Fruit fly (Drosophila melanogaster) whole organism, embryonic: ENCODE results near the gene mask.

Source experiments
- Abd-B ChIP-seq: fragments of 200-800 bp; sonication (Bioruptor generic); optimal IDR thresholded peaks from 2 replicates; lab custom pipeline; 2018; ENCODE audit warnings: missing biosample characterization, mild to moderate bottlenecking, missing genetic modification characterization, moderate library complexity
- Antp ChIP-seq: fragments of 200-800 bp; sonication (Bioruptor generic); optimal IDR thresholded peaks from 3 replicates; lab custom pipeline; 2016; ENCODE audit warnings: missing biosample characterization, missing genetic modification characterization
- Atf6 ChIP-seq: fragments of 200-800 bp; sonication (Bioruptor generic); IDR thresholded peaks from 2 replicates; pipeline ENCODE4 v1.3.6; 2022; ENCODE audit warnings: missing biosample characterization, missing genetic modification characterization
- CG10321 ChIP-seq: fragments of 200-800 bp; sonication (Bioruptor generic); IDR thresholded peaks from 2 replicates; pipeline ENCODE4 v1.3.6; 2022; ENCODE audit warnings: missing biosample characterization, missing genetic modification characterization
- CG11398 ChIP-seq: fragments of 200-800 bp; sonication (Bioruptor generic); optimal IDR thresholded peaks from 2 replicates; lab custom pipeline; 2016; ENCODE audit warnings: missing biosample characterization, missing genetic modification characterization
- CG13894 ChIP-seq: fragments of 200-800 bp; sonication (Bioruptor generic); optimal IDR thresholded peaks from 3 replicates; lab custom pipeline; 2018; ENCODE audit warnings: missing biosample characterization, mild to moderate bottlenecking, missing genetic modification characterization, moderate library complexity
- CG14014 ChIP-seq: fragments of 200-800 bp; sonication (Bioruptor generic); IDR thresholded peaks from 2 replicates; pipeline ENCODE4 v1.3.6; 2022; ENCODE audit warnings: missing biosample characterization, missing genetic modification characterization
- CG14710 ChIP-seq: fragments of 200-800 bp; sonication (Bioruptor generic); optimal IDR thresholded peaks from 3 replicates; lab custom pipeline; 2019; ENCODE audit warnings: missing biosample characterization, mild to moderate bottlenecking, missing genetic modification characterization, moderate library complexity
- CG30431 ChIP-seq: fragments of 200-800 bp; sonication (Bioruptor generic); optimal IDR thresholded peaks from 2 replicates; lab custom pipeline; 2017; ENCODE audit warnings: missing biosample characterization, missing genetic modification characterization
- CG3163 ChIP-seq: fragments of 200-800 bp; sonication (Bioruptor generic); optimal IDR thresholded peaks from 3 replicates; lab custom pipeline; 2016; ENCODE audit warnings: missing biosample characterization, missing genetic modification characterization
- CG33213 ChIP-seq: fragments of 200-800 bp; sonication (Bioruptor generic); optimal IDR thresholded peaks from 3 replicates; lab custom pipeline; 2016; ENCODE audit warnings: missing biosample characterization, missing genetic modification characterization
- CG33557 ChIP-seq: fragments of 200-800 bp; sonication (Bioruptor generic); optimal IDR thresholded peaks from 2 replicates; lab custom pipeline; 2019; ENCODE audit warnings: missing biosample characterization, mild to moderate bottlenecking, missing genetic modification characterization, moderate library complexity
- CG4282 ChIP-seq: fragments of 200-800 bp; sonication (Bioruptor generic); optimal IDR thresholded peaks from 2 replicates; lab custom pipeline; 2016; ENCODE audit warnings: missing biosample characterization, missing genetic modification characterization
- CG6813 ChIP-seq: fragments of 200-800 bp; sonication (Bioruptor generic); optimal IDR thresholded peaks from 2 replicates; lab custom pipeline; 2017; ENCODE audit warnings: missing biosample characterization, missing genetic modification characterization, mild to moderate bottlenecking, moderate library complexity, missing genetic modification reagents
- CG7556 ChIP-seq: fragments of 200-800 bp; sonication (Bioruptor generic); optimal IDR thresholded peaks from 2 replicates; lab custom pipeline; 2017; ENCODE audit warnings: missing biosample characterization, mild to moderate bottlenecking, missing genetic modification characterization
- CTCF ChIP-seq: fragments of 200-800 bp; sonication (Bioruptor generic); optimal IDR thresholded peaks from 2 replicates; lab custom pipeline; 2017; ENCODE audit warnings: missing biosample characterization, mild to moderate bottlenecking, missing genetic modification characterization, moderate library complexity
- Camta ChIP-seq: fragments of 200-800 bp; sonication (Bioruptor generic); optimal IDR thresholded peaks from 2 replicates; lab custom pipeline; 2016; ENCODE audit warnings: missing biosample characterization, missing genetic modification characterization
- Drgx ChIP-seq: fragments of 200-800 bp; sonication (Bioruptor generic); IDR thresholded peaks from 2 replicates; pipeline ENCODE4 v1.3.6; 2022; ENCODE audit warnings: missing biosample characterization, missing genetic modification characterization
- HHEX ChIP-seq: fragments of 200-800 bp; sonication (Bioruptor generic); optimal IDR thresholded peaks from 3 replicates; lab custom pipeline; 2017; ENCODE audit warnings: missing biosample characterization, mild to moderate bottlenecking, missing genetic modification characterization, missing genetic modification reagents
- Neu2 ChIP-seq: fragments of 200-800 bp; sonication (Bioruptor generic); optimal IDR thresholded peaks from 3 replicates; lab custom pipeline; 2016; ENCODE audit warnings: missing biosample characterization, missing genetic modification characterization, borderline replicate concordance
- PHDP ChIP-seq: fragments of 200-800 bp; sonication (Bioruptor generic); optimal IDR thresholded peaks from 3 replicates; lab custom pipeline; 2018; ENCODE audit warnings: missing biosample characterization, mild to moderate bottlenecking, missing genetic modification characterization, moderate library complexity
- Sox102F ChIP-seq: fragments of 200-800 bp; sonication (Bioruptor generic); optimal IDR thresholded peaks from 2 replicates; lab custom pipeline; 2018; ENCODE audit warnings: missing biosample characterization, mild to moderate bottlenecking, missing genetic modification characterization, moderate library complexity
- Taf1 ChIP-seq: fragments of 200-800 bp; sonication (Bioruptor generic); IDR thresholded peaks from 2 replicates; pipeline ENCODE4 v1.3.6; 2022; ENCODE audit warnings: missing biosample characterization, missing genetic modification characterization
- Tbp ChIP-seq: fragments of >200 bp; optimal IDR thresholded peaks from 2 replicates; lab custom pipeline; 2018; ENCODE audit warnings: missing biosample characterization, missing genetic modification characterization
- Trl ChIP-seq, 3 experiments: fragments of >200 bp in 2 of 3; fragments of 200-800 bp in 1 of 3; sonication (Bioruptor generic) in 1 of 3; optimal IDR thresholded peaks; 2 replicates in 1 of 3; 3 replicates in 2 of 3; lab custom pipeline; 2016 to 2017; ENCODE audit warnings: missing biosample characterization in 1 of 3, missing genetic modification characterization in 1 of 3
- al ChIP-seq: fragments of 200-800 bp; sonication (Bioruptor generic); IDR thresholded peaks from 2 replicates; pipeline ENCODE4 v1.3.6; 2022; ENCODE audit warnings: missing biosample characterization, missing genetic modification characterization
- amos ChIP-seq: fragments of 200-800 bp; sonication (Bioruptor generic); IDR thresholded peaks from 2 replicates; pipeline ENCODE4 v1.3.6; 2022; ENCODE audit warnings: missing biosample characterization, missing genetic modification characterization; ENCODE audit not compliant: partially characterized antibody
- caup ChIP-seq: fragments of 200-800 bp; sonication (Bioruptor generic); optimal IDR thresholded peaks from 3 replicates; lab custom pipeline; 2017; ENCODE audit warnings: missing biosample characterization, mild to moderate bottlenecking, missing genetic modification characterization, moderate library complexity; ENCODE audit not compliant: severe bottlenecking
- chinmo ChIP-seq: fragments of 200-800 bp; sonication (Bioruptor generic); IDR thresholded peaks from 4 replicates; pipeline ENCODE4 v1.3.6; 2022; ENCODE audit warnings: missing biosample characterization, missing genetic modification characterization; ENCODE audit not compliant: partially characterized antibody
- ftz-f1 ChIP-seq: fragments of 200-800 bp; sonication (Bioruptor generic); optimal IDR thresholded peaks from 2 replicates; lab custom pipeline; 2016; ENCODE audit warnings: missing biosample characterization, missing genetic modification characterization
- gce ChIP-seq: fragments of 200-800 bp; sonication (Bioruptor generic); IDR thresholded peaks from 3 replicates; pipeline ENCODE4 v1.3.6; 2022; ENCODE audit warnings: missing biosample characterization, missing genetic modification characterization
- gt ChIP-seq: fragments of 200-800 bp; sonication (Bioruptor generic); IDR thresholded peaks from 2 replicates; pipeline ENCODE4 v1.3.6; 2022; ENCODE audit warnings: missing biosample characterization, missing genetic modification characterization
- hkb ChIP-seq, 2 experiments: fragments of 200-800 bp in 1 of 2; fragments of >200 bp in 1 of 2; sonication (Bioruptor generic) in 1 of 2; IDR thresholded peaks in 1 of 2; optimal IDR thresholded peaks in 1 of 2; 2 replicates each; pipeline versions ENCODE4 v1.3.6 to Lab custom; 2017 to 2022; ENCODE audit warnings: missing biosample characterization in 1 of 2, missing genetic modification characterization in 1 of 2
- kah ChIP-seq: fragments of 200-800 bp; sonication (Bioruptor generic); optimal IDR thresholded peaks from 2 replicates; lab custom pipeline; 2018; ENCODE audit warnings: missing biosample characterization, mild to moderate bottlenecking, missing genetic modification characterization
- klu ChIP-seq: fragments of 200-800 bp; sonication (Bioruptor generic); IDR thresholded peaks from 2 replicates; pipeline ENCODE4 v1.3.6; 2022; ENCODE audit warnings: missing biosample characterization, missing genetic modification characterization
- kni ChIP-seq: fragments of 200-800 bp; sonication (Bioruptor generic); optimal IDR thresholded peaks from 3 replicates; lab custom pipeline; 2017; ENCODE audit warnings: mild to moderate bottlenecking, missing biosample characterization, missing genetic modification reagents, missing genetic modification characterization
- lov ChIP-seq, 2 experiments: fragments of 200-800 bp in 1 of 2; fragments of >200 bp in 1 of 2; sonication (Bioruptor generic) in 1 of 2; IDR thresholded peaks in 1 of 2; optimal IDR thresholded peaks in 1 of 2; 2 replicates in 1 of 2; 3 replicates in 1 of 2; pipeline versions ENCODE4 v1.3.6 to Lab custom; 2017 to 2022; ENCODE audit warnings: missing biosample characterization in 1 of 2, missing genetic modification characterization in 1 of 2
- mam ChIP-seq: fragments of 200-800 bp; sonication (Bioruptor generic); optimal IDR thresholded peaks from 3 replicates; lab custom pipeline; 2016; ENCODE audit warnings: missing biosample characterization, missing genetic modification characterization
- nmo ChIP-seq: fragments of 200-800 bp; sonication (Bioruptor generic); optimal IDR thresholded peaks from 2 replicates; lab custom pipeline; 2018; ENCODE audit warnings: missing biosample characterization, mild to moderate bottlenecking, missing genetic modification characterization, moderate library complexity
- pan ChIP-seq, 4 experiments: fragments of >200 bp in 3 of 4; fragments of 200-800 bp in 1 of 4; sonication (Bioruptor generic) in 1 of 4; optimal IDR thresholded peaks in 3 of 4; IDR thresholded peaks in 1 of 4; 2 replicates each; pipeline versions ENCODE4 v1.3.6 to Lab custom; 2017 to 2022; ENCODE audit warnings: missing biosample characterization in 2 of 4, missing genetic modification characterization in 2 of 4, mixed read lengths in 1 of 4
- salm ChIP-seq: fragments of 200-800 bp; sonication (Bioruptor generic); optimal IDR thresholded peaks from 2 replicates; lab custom pipeline; 2018; ENCODE audit warnings: missing biosample characterization, mild to moderate bottlenecking, missing genetic modification characterization
- schlank ChIP-seq: fragments of 200-800 bp; sonication (Bioruptor generic); optimal IDR thresholded peaks from 2 replicates; lab custom pipeline; 2018; ENCODE audit warnings: missing biosample characterization, mild to moderate bottlenecking, missing genetic modification characterization
- seq ChIP-seq: fragments of 200-800 bp; sonication (Bioruptor generic); IDR thresholded peaks from 2 replicates; pipeline ENCODE4 v1.3.6; 2022; ENCODE audit warnings: missing biosample characterization, missing genetic modification characterization
- sima ChIP-seq: fragments of 200-800 bp; sonication (Bioruptor generic); optimal IDR thresholded peaks from 2 replicates; lab custom pipeline; 2016; ENCODE audit warnings: missing biosample characterization, missing genetic modification characterization
- sisA ChIP-seq: fragments of 200-800 bp; sonication (Bioruptor generic); IDR thresholded peaks from 2 replicates; pipeline ENCODE4 v1.3.6; 2022; ENCODE audit warnings: missing biosample characterization, missing genetic modification characterization
- tin ChIP-seq: fragments of 200-800 bp; sonication (Bioruptor generic); optimal IDR thresholded peaks from 3 replicates; lab custom pipeline; 2016; ENCODE audit warnings: missing biosample characterization, missing genetic modification characterization
- tup ChIP-seq: fragments of 200-800 bp; sonication (Bioruptor generic); optimal IDR thresholded peaks from 2 replicates; lab custom pipeline; 2016; ENCODE audit warnings: missing biosample characterization, mild to moderate bottlenecking, missing genetic modification characterization, moderate library complexity
- zen2 ChIP-seq: fragments of 200-800 bp; sonication (Bioruptor generic); IDR thresholded peaks from 3 replicates; pipeline ENCODE4 v1.3.6; 2022; ENCODE audit warnings: missing biosample characterization, missing genetic modification characterization; ENCODE audit not compliant: partially characterized antibody

mask gene

DNA sequence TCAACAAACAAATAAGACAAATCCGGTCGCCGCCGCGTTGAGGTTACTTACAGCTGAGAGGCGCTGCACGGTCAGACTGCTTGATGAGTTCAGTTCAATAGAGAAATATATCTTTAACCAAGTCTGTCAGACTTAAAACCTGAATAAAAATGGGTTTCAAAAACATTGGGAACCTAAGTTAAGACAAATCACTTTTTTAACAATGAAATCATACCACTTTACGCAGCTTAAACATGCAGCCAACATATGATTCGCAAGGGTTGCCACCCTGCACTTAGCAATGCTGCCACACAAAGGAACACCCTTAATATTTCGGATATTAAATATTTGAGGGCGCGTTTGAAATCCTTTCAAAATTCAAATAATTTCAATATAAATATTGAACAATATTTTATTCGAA lies 41.7 kb upstream of the mask start, which contains the start of gene CG5515 (continued):
- TF ChIP-seq CG10321, result 0 out of 2 replicates have a peak, but pooled peaks have one; percentile 7
- TF ChIP-seq sima (GFP tag; lab: Kevin White, UChicago), result no peak
- peak; percentile 86 for TF ChIP-seq Atf6 (GFP tag; lab: Robert Waterston, UW)
- peak; percentile 75 for TF ChIP-seq Drgx (GFP tag; lab: Robert Waterston, UW)
- peak; percentile 67 for TF ChIP-seq caup (GFP tag; lab: Kevin White, UChicago)
- no peak for TF ChIP-seq HHEX (GFP tag; lab: Kevin White, UChicago)
- no peak for TF ChIP-seq Neu2 (GFP tag; lab: Kevin White, UChicago)
- TF ChIP-seq tup (GFP tag; lab: Kevin White, UChicago), result peak; percentile 31
- TF ChIP-seq CG14014 (GFP tag; lab: Robert Waterston, UW), result peak; percentile 70; the same call in 1 of the 2 replicates
- no peak for TF ChIP-seq pan (optimal IDR thresholded peaks at IDR 0.05; lab: Kevin White, UChicago)
- TF ChIP-seq pan (GFP tag; optimal IDR thresholded peaks at IDR 0.05 in 1 of 2, IDR thresholded peaks at IDR 0.05 in 1 of 2), result peak in 1 of 2 experiments; percentile 82
- peak; percentile 36 for TF ChIP-seq CG33557 (GFP tag; lab: Kevin White, UChicago)
- TF ChIP-seq chinmo (GFP tag; lab: Robert Waterston, UW), result 0 out of 4 replicates have a peak, but pooled peaks have one; percentile 30
- peak; percentile 57 for TF ChIP-seq hkb (optimal IDR thresholded peaks at IDR 0.05; lab: Kevin White, UChicago)
- TF ChIP-seq hkb (GFP tag; IDR thresholded peaks at IDR 0.05; lab: Robert Waterston, UW), result peak; percentile 66
- no peak for TF ChIP-seq Camta (GFP tag; lab: Kevin White, UChicago)
- TF ChIP-seq seq (GFP tag; lab: Robert Waterston, UW), result no peak
- peak; percentile 3 for TF ChIP-seq kni (GFP tag; lab: Kevin White, UChicago)
- TF ChIP-seq CG4282 (GFP tag; lab: Kevin White, UChicago), result peak; percentile 78
- peak; percentile 72 for TF ChIP-seq al (GFP tag; lab: Robert Waterston, UW)
- peak; percentile 37 for TF ChIP-seq CG7556 (GFP tag; lab: Kevin White, UChicago)
- TF ChIP-seq gt (GFP tag; lab: Robert Waterston, UW), result peak; percentile 64
- no peak for TF ChIP-seq ftz-f1 (GFP tag; lab: Kevin White, UChicago)
- TF ChIP-seq gce (GFP tag; lab: Robert Waterston, UW), result peak; percentile 38; the same call in 1 of the 3 replicates
- TF ChIP-seq CG13894 (tag; lab: Kevin White, UChicago), result no peak
- peak; percentile 51; the same call in 1 of the 2 replicates for TF ChIP-seq klu (GFP tag; lab: Robert Waterston, UW)
- peak; percentile 88 for TF ChIP-seq Sox102F (GFP tag; lab: Kevin White, UChicago)
- no peak for TF ChIP-seq CG6813 (GFP tag; lab: Kevin White, UChicago)
- peak; percentile 86 for TF ChIP-seq PHDP (tag; lab: Kevin White, UChicago)
- peak; percentile 89 for TF ChIP-seq sisA (GFP tag; lab: Robert Waterston, UW)
- peak; percentile 36 for TF ChIP-seq CG30431 (GFP tag; lab: Kevin White, UChicago)
- no peak for TF ChIP-seq kah
- peak; percentile 64; the same call in 1 of the 2 replicates for TF ChIP-seq Taf1
- TF ChIP-seq CTCF, result no peak
- TF ChIP-seq schlank (tag; lab: Kevin White, UChicago), result no peak
- TF ChIP-seq CG3163 (GFP tag; lab: Kevin White, UChicago), result peak; percentile 76
- TF ChIP-seq CG11398 (GFP tag; lab: Kevin White, UChicago), result peak; percentile 53
- TF ChIP-seq Abd-B (GFP tag; lab: Kevin White, UChicago), result peak; percentile 72
- peak; percentile 71 for TF ChIP-seq amos (GFP tag; lab: Robert Waterston, UW)
- peak; percentile 84 for TF ChIP-seq CG14710 (tag; lab: Kevin White, UChicago)
- no peak for TF ChIP-seq Trl (optimal IDR thresholded peaks at IDR 0.05; lab: Kevin White, UChicago)
- TF ChIP-seq Trl (GFP tag; optimal IDR thresholded peaks at IDR 0.05; lab: Kevin White, UChicago), result peak; percentile 72
- TF ChIP-seq nmo, result peak; percentile 87
- TF ChIP-seq CG33213, result peak; percentile 74
- TF ChIP-seq Tbp, result no peak
- TF ChIP-seq Antp (GFP tag; lab: Kevin White, UChicago), result peak; percentile 63
- TF ChIP-seq zen2 (GFP tag; lab: Robert Waterston, UW), result no peak; the same call in 2 of the 3 replicates
- TF ChIP-seq tin (GFP tag; lab: Kevin White, UChicago), result peak; percentile 72
- TF ChIP-seq mam (GFP tag; lab: Kevin White, UChicago), result peak; percentile 66
- no peak for TF ChIP-seq lov (optimal IDR thresholded peaks at IDR 0.05; lab: Kevin White, UChicago)
- peak; percentile 79; the same call in 2 of the 3 replicates for TF ChIP-seq lov (GFP tag; IDR thresholded peaks at IDR 0.05; lab: Robert Waterston, UW)
- TF ChIP-seq salm (tag; lab: Kevin White, UChicago), result no peak
